Fruit fly (Drosophila melanogaster) Kc167 (cell line): ENCODE measurements around the gene CG44088.

ENCODE experiments used
- Myc ChIP-seq: fragments of >200 bp; optimal IDR thresholded peaks from 2 replicates; lab custom pipeline; 2017; ENCODE audit warnings: missing external identifiers
- Sin3A ChIP-seq: fragments of >200 bp; optimal IDR thresholded peaks from 2 replicates; lab custom pipeline; 2018; ENCODE audit warnings: missing external identifiers
- h ChIP-seq: fragments of >200 bp; optimal IDR thresholded peaks from 3 replicates; lab custom pipeline; 2018; ENCODE audit warnings: missing external identifiers
- insv ChIP-seq: fragments of >200 bp; optimal IDR thresholded peaks from 3 replicates; lab custom pipeline; 2018; ENCODE audit warnings: missing external identifiers
- psq ChIP-seq: fragments of >200 bp; optimal IDR thresholded peaks from 2 replicates; lab custom pipeline; 2017; ENCODE audit warnings: missing external identifiers
- ttk ChIP-seq: sonication (Bioruptor generic); optimal IDR thresholded peaks from 2 replicates; lab custom pipeline; 2017; ENCODE audit warnings: missing external identifiers

The CG44088 gene

dm6 chr3R:4731006-4731405 lies 43.8 kb downstream of the CG44088 start:
- TF ChIP-seq h (no peak), insv (lab: Kevin White, UChicago) (no peak), psq (lab: Kevin White, UChicago) (no peak), Myc (lab: Kevin White, UChicago) (no peak), ttk (lab: Kevin White, UChicago) (no peak), Sin3A (lab: Kevin White, UChicago) (no peak)

- TF ChIP-seq Myc (lab: Kevin White, UChicago) = no peak
- no peak for TF ChIP-seq psq (lab: Kevin White, UChicago)
- no peak for TF ChIP-seq ttk (lab: Kevin White, UChicago)
- TF ChIP-seq insv (lab: Kevin White, UChicago) = no peak
- no peak for TF ChIP-seq Sin3A (lab: Kevin White, UChicago)
- TF ChIP-seq h = no peak
These were observed 46.4 kb downstream of the CG44088 start for dm6 chr3R:4728448-4728847.

dm6 chr3R:4726796-4727195 lies 48.1 kb downstream of the CG44088 start:
- TF ChIP-seq insv (lab: Kevin White, UChicago) (no peak), psq (lab: Kevin White, UChicago) (no peak), h (no peak), ttk (lab: Kevin White, UChicago) (no peak)

dm6 chr3R:4726294-4726693 lies 48.6 kb downstream of the CG44088 start:
- TF ChIP-seq h (no peak), ttk (lab: Kevin White, UChicago) (no peak), insv (lab: Kevin White, UChicago) (no peak), Sin3A (lab: Kevin White, UChicago) (no peak), psq (lab: Kevin White, UChicago) (no peak), Myc (lab: Kevin White, UChicago) (no peak)

- no peak for TF ChIP-seq h
- TF ChIP-seq insv (lab: Kevin White, UChicago) = no peak
- no peak for TF ChIP-seq ttk (lab: Kevin White, UChicago)
- TF ChIP-seq psq (lab: Kevin White, UChicago) = no peak
These were observed 49.5 kb downstream of the CG44088 start for dm6 chr3R:4725349-4725748.
